Worm (Caenorhabditis elegans): ENCODE results near the gene nmur-3.

DNA sequence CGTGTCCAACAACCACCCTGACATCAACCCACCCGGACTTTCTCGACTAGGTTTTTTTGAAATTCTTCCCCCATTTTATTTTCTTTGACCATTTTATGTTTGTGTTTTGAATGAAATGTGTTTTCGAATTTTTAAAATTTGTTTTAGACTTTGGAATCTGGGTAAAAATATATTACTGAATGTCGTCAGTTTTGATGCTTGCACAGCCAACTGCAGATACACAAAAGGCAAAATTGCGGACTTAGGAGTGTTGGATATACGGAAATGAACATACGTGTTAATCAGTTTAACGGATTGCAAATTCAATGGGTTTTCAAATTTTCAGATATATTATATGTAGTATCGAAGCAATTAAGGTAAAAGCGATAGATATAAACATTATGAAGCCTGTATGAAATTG is 50.4 kb downstream of the nmur-3 start:
- TF ChIP-seq nhr-11 (tag; optimal IDR thresholded peaks at IDR 0.05): no peak
- no peak for TF ChIP-seq fkh-6 (tag; optimal IDR thresholded peaks at IDR 0.05)
- no peak for TF ChIP-seq unc-3 (GFP tag; conservative IDR thresholded peaks at IDR 0.05)
- no peak for TF ChIP-seq unc-3 (tag; optimal IDR thresholded peaks at IDR 0.05)
- TF ChIP-seq che-1 (tag; optimal IDR thresholded peaks at IDR 0.05): no peak
- no peak for TF ChIP-seq hlh-8 (tag; optimal IDR thresholded peaks at IDR 0.05)
- TF ChIP-seq dmd-4 (tag; optimal IDR thresholded peaks at IDR 0.05; ENCODE audit: borderline replicate concordance): no peak
- no peak for TF ChIP-seq ama-1 (optimal IDR thresholded peaks at IDR 0.05)
- no peak for TF ChIP-seq pat-9 (tag; optimal IDR thresholded peaks at IDR 0.05)
- no peak for TF ChIP-seq ceh-30 (tag; optimal IDR thresholded peaks at IDR 0.05)
- TF ChIP-seq ets-4 (tag; optimal IDR thresholded peaks at IDR 0.05): no peak
- TF ChIP-seq pag-3 (tag; optimal IDR thresholded peaks at IDR 0.05; ENCODE audit: borderline replicate concordance): no peak
- no peak for TF ChIP-seq ceh-24 (tag; optimal IDR thresholded peaks at IDR 0.05)
